Worm (Caenorhabditis elegans): Measurements from ENCODE around the gene C03H5.5.

DNA sequence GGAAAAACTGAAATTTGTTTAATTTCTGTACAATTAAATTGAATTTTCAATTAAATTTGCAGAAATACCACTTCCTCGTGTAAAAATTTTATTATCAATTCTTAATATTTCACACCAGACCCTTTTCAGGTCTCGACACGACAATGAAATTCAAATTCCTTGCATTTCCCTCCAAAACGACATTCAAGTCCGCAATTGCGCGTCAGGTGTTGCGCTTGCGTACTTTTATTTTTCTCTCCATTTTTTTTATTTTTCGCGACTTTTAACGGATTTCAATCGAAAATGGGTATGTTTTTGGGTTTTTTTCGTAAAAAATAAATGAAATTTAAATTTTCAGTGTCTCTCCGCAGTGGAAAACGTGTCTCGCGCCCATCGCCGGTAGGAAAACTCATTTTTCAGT, 799 bp upstream of the C03H5.5 start, which contains the start of gene C03H5.3:
- TF ChIP-seq nhr-11 (tag; optimal IDR thresholded peaks at IDR 0.05) (no peak), tbx-7 (tag; optimal IDR thresholded peaks at IDR 0.05) (no peak), dve-1 (tag; optimal IDR thresholded peaks at IDR 0.05) (no peak), ceh-24 (tag; optimal IDR thresholded peaks at IDR 0.05) (no peak), nfya-1 (tag; optimal IDR thresholded peaks at IDR 0.05) (no peak), fax-1 (tag; optimal IDR thresholded peaks at IDR 0.05) (no peak), npax-4 (tag; optimal IDR thresholded peaks at IDR 0.05) (no peak), ama-1 (optimal IDR thresholded peaks at IDR 0.05) (no peak), C38D4.7 (GFP tag; optimal IDR thresholded peaks at IDR 0.05) (no peak), elt-2 (tag; optimal IDR thresholded peaks at IDR 0.05) (no peak), hlh-13 (GFP tag; optimal IDR thresholded peaks at IDR 0.05) (no peak), ttx-3 (tag; optimal IDR thresholded peaks at IDR 0.05) (no peak)
